Fruit fly (Drosophila melanogaster) whole organism, embryonic: ENCODE results near the gene CG12951.

Experiments
- CG10147 ChIP-seq: fragments of 200-800 bp; sonication (Bioruptor generic); optimal IDR thresholded peaks from 2 replicates; lab custom pipeline; 2019; ENCODE audit warnings: missing biosample characterization, mild to moderate bottlenecking, missing genetic modification characterization, moderate library complexity
- CG1024 ChIP-seq: fragments of 200-800 bp; sonication (Bioruptor generic); IDR thresholded peaks from 2 replicates; pipeline ENCODE4 v1.3.6; 2022; ENCODE audit warnings: missing biosample characterization, missing genetic modification characterization
- CG12071 ChIP-seq: fragments of 200-800 bp; sonication (Bioruptor generic); optimal IDR thresholded peaks from 3 replicates; lab custom pipeline; 2018; ENCODE audit warnings: missing biosample characterization, mild to moderate bottlenecking, missing genetic modification characterization
- CG12236 ChIP-seq: fragments of 200-800 bp; sonication (Bioruptor generic); optimal IDR thresholded peaks from 2 replicates; lab custom pipeline; 2016; ENCODE audit warnings: missing biosample characterization, missing genetic modification characterization
- CG1647 ChIP-seq: fragments of 200-800 bp; sonication (Bioruptor generic); optimal IDR thresholded peaks from 3 replicates; lab custom pipeline; 2016; ENCODE audit warnings: missing biosample characterization, missing genetic modification characterization
- CG16815 ChIP-seq: fragments of 200-800 bp; sonication (Bioruptor generic); optimal IDR thresholded peaks from 3 replicates; lab custom pipeline; 2017; ENCODE audit warnings: missing biosample characterization, mild to moderate bottlenecking, missing genetic modification characterization
- CG17568 ChIP-seq: fragments of 200-800 bp; sonication (Bioruptor generic); optimal IDR thresholded peaks from 2 replicates; lab custom pipeline; 2018; ENCODE audit warnings: missing biosample characterization, mild to moderate bottlenecking, missing genetic modification characterization, moderate library complexity
- CG1832 ChIP-seq: fragments of 200-800 bp; sonication (Bioruptor generic); optimal IDR thresholded peaks from 2 replicates; lab custom pipeline; 2017; ENCODE audit warnings: missing biosample characterization, mild to moderate bottlenecking, missing genetic modification characterization, inconsistent platforms
- CG2889 ChIP-seq: fragments of 200-800 bp; sonication (Bioruptor generic); IDR thresholded peaks from 3 replicates; pipeline ENCODE4 v1.3.6; 2022; ENCODE audit warnings: missing biosample characterization, missing genetic modification characterization
- CG31388 ChIP-seq: fragments of 200-800 bp; sonication (Bioruptor generic); optimal IDR thresholded peaks from 2 replicates; lab custom pipeline; 2016; ENCODE audit warnings: missing biosample characterization, missing genetic modification characterization
- CG3995 ChIP-seq: fragments of 200-800 bp; sonication (Bioruptor generic); optimal IDR thresholded peaks from 3 replicates; lab custom pipeline; 2016; ENCODE audit warnings: missing biosample characterization, missing genetic modification characterization
- CG6175 ChIP-seq: fragments of 200-800 bp; sonication (Bioruptor generic); IDR thresholded peaks from 3 replicates; pipeline ENCODE4 v1.3.6; 2022; ENCODE audit warnings: missing biosample characterization, missing genetic modification characterization
- CG6254 ChIP-seq: fragments of 200-800 bp; sonication (Bioruptor generic); optimal IDR thresholded peaks from 3 replicates; lab custom pipeline; 2017; ENCODE audit warnings: mild to moderate bottlenecking, missing biosample characterization, missing genetic modification reagents, missing genetic modification characterization
- CG6813 ChIP-seq: fragments of 200-800 bp; sonication (Bioruptor generic); optimal IDR thresholded peaks from 2 replicates; lab custom pipeline; 2017; ENCODE audit warnings: missing biosample characterization, missing genetic modification characterization, mild to moderate bottlenecking, moderate library complexity, missing genetic modification reagents
- CG7963 ChIP-seq: fragments of 200-800 bp; sonication (Bioruptor generic); IDR thresholded peaks from 3 replicates; pipeline ENCODE4 v1.3.6; 2022; ENCODE audit warnings: missing biosample characterization, missing genetic modification characterization; ENCODE audit not compliant: partially characterized antibody
- CG8290 ChIP-seq, 3 experiments: fragments of 200-800 bp; sonication (Bioruptor generic); optimal IDR thresholded peaks; 2 replicates each; lab custom pipeline; 2016 to 2019; ENCODE audit warnings: missing biosample characterization in 3 of 3, missing genetic modification characterization in 3 of 3, mild to moderate bottlenecking in 2 of 3, moderate library complexity in 1 of 3
- CG8924 ChIP-seq: fragments of 200-800 bp; optimal IDR thresholded peaks from 3 replicates; lab custom pipeline; 2019; ENCODE audit warnings: missing biosample characterization, mild to moderate bottlenecking, missing genetic modification characterization, moderate library complexity
- CG9876 ChIP-seq: fragments of 200-800 bp; sonication (Bioruptor generic); optimal IDR thresholded peaks from 2 replicates; lab custom pipeline; 2016; ENCODE audit warnings: missing biosample characterization, missing genetic modification characterization
- D ChIP-seq, 2 experiments: fragments of 200-800 bp in 1 of 2; fragments of >200 bp in 1 of 2; sonication (Bioruptor generic) in 1 of 2; optimal IDR thresholded peaks; 2 replicates in 1 of 2; 3 replicates in 1 of 2; lab custom pipeline; 2017; ENCODE audit warnings: mild to moderate bottlenecking in 1 of 2, missing biosample characterization in 1 of 2, missing genetic modification characterization in 1 of 2, missing genetic modification reagents in 1 of 2
- Doc2 ChIP-seq: fragments of 200-800 bp; sonication (Bioruptor generic); IDR thresholded peaks from 2 replicates; pipeline ENCODE4 v1.3.6; 2022; ENCODE audit warnings: missing biosample characterization, missing genetic modification characterization
- Drgx ChIP-seq: fragments of 200-800 bp; sonication (Bioruptor generic); IDR thresholded peaks from 2 replicates; pipeline ENCODE4 v1.3.6; 2022; ENCODE audit warnings: missing biosample characterization, missing genetic modification characterization
- HLH4C ChIP-seq: fragments of 200-800 bp; sonication (Bioruptor generic); IDR thresholded peaks from 3 replicates; pipeline ENCODE4 v1.3.6; 2022; ENCODE audit warnings: missing biosample characterization, missing genetic modification characterization; ENCODE audit not compliant: partially characterized antibody
- Hsf ChIP-seq: fragments of 200-800 bp; sonication (Bioruptor generic); optimal IDR thresholded peaks from 3 replicates; lab custom pipeline; 2016; ENCODE audit warnings: missing biosample characterization, missing genetic modification characterization
- Jarid2 ChIP-seq: fragments of 200-800 bp; sonication (Bioruptor generic); optimal IDR thresholded peaks from 3 replicates; lab custom pipeline; 2017; ENCODE audit warnings: mild to moderate bottlenecking, missing biosample characterization, missing genetic modification reagents, missing genetic modification characterization
- Pdp1 ChIP-seq, 2 experiments: fragments of 200-800 bp; sonication (Bioruptor generic); optimal IDR thresholded peaks; 3 replicates each; lab custom pipeline; 2016; ENCODE audit warnings: missing biosample characterization in 2 of 2, missing genetic modification characterization in 2 of 2, mild to moderate bottlenecking in 1 of 2, moderate library complexity in 1 of 2
- Poxn ChIP-seq: fragments of 200-800 bp; sonication (Bioruptor generic); IDR thresholded peaks from 2 replicates; pipeline ENCODE4 v1.3.6; 2022; ENCODE audit warnings: missing biosample characterization, missing genetic modification characterization
- Rfx ChIP-seq: fragments of 200-800 bp; sonication (Bioruptor generic); IDR thresholded peaks from 2 replicates; pipeline ENCODE4 v1.3.6; 2022; ENCODE audit warnings: missing biosample characterization, missing genetic modification characterization
- Six4 ChIP-seq: fragments of 200-800 bp; sonication (Bioruptor generic); optimal IDR thresholded peaks from 2 replicates; lab custom pipeline; 2016; ENCODE audit warnings: missing biosample characterization, missing genetic modification characterization
- Ssrp ChIP-seq: fragments of 200-800 bp; sonication (Bioruptor generic); optimal IDR thresholded peaks from 2 replicates; lab custom pipeline; 2018; ENCODE audit warnings: missing biosample characterization, mild to moderate bottlenecking, missing genetic modification characterization, moderate library complexity
- ab ChIP-seq: fragments of 200-800 bp; sonication (Bioruptor generic); optimal IDR thresholded peaks from 2 replicates; lab custom pipeline; 2016; ENCODE audit warnings: missing biosample characterization, missing genetic modification characterization
- amos ChIP-seq: fragments of 200-800 bp; sonication (Bioruptor generic); IDR thresholded peaks from 2 replicates; pipeline ENCODE4 v1.3.6; 2022; ENCODE audit warnings: missing biosample characterization, missing genetic modification characterization; ENCODE audit not compliant: partially characterized antibody
- ash1 ChIP-seq: fragments of 200-800 bp; sonication (Bioruptor generic); optimal IDR thresholded peaks from 2 replicates; lab custom pipeline; 2018; ENCODE audit warnings: missing biosample characterization, mild to moderate bottlenecking, missing genetic modification characterization
- ato ChIP-seq: fragments of 200-800 bp; sonication (Bioruptor generic); IDR thresholded peaks from 2 replicates; pipeline ENCODE4 v1.3.6; 2022; ENCODE audit warnings: missing biosample characterization, missing genetic modification characterization; ENCODE audit not compliant: partially characterized antibody
- cato ChIP-seq: fragments of 200-800 bp; sonication (Bioruptor generic); optimal IDR thresholded peaks from 2 replicates; lab custom pipeline; 2016; ENCODE audit warnings: missing biosample characterization, missing genetic modification characterization, borderline replicate concordance
- hb ChIP-seq: fragments of 200-800 bp; sonication (Bioruptor generic); IDR thresholded peaks from 3 replicates; pipeline ENCODE4 v1.3.6; 2022; ENCODE audit warnings: missing biosample characterization, missing genetic modification characterization; ENCODE audit not compliant: partially characterized antibody
- lab ChIP-seq: fragments of 200-800 bp; sonication (Bioruptor generic); optimal IDR thresholded peaks from 3 replicates; lab custom pipeline; 2017; ENCODE audit warnings: missing biosample characterization, missing genetic modification characterization, mild to moderate bottlenecking, moderate library complexity, missing genetic modification reagents
- nerfin-2 ChIP-seq: fragments of 200-800 bp; sonication (Bioruptor generic); IDR thresholded peaks from 2 replicates; pipeline ENCODE4 v1.3.6; 2022; ENCODE audit warnings: missing biosample characterization, missing genetic modification characterization; ENCODE audit not compliant: partially characterized antibody
- pzg ChIP-seq: fragments of 200-800 bp; sonication (Bioruptor generic); optimal IDR thresholded peaks from 3 replicates; lab custom pipeline; 2018; ENCODE audit warnings: missing biosample characterization, mild to moderate bottlenecking, missing genetic modification characterization, moderate library complexity
- sc ChIP-seq, 3 experiments: fragments of >200 bp in 2 of 3; fragments of 200-800 bp in 1 of 3; sonication (Bioruptor generic) in 1 of 3; optimal IDR thresholded peaks; 2 replicates in 2 of 3; 3 replicates in 1 of 3; lab custom pipeline; 2017; ENCODE audit warnings: mild to moderate bottlenecking in 1 of 3, missing biosample characterization in 1 of 3, missing genetic modification characterization in 1 of 3, missing genetic modification reagents in 1 of 3
- shn ChIP-seq: fragments of 200-800 bp; sonication (Bioruptor generic); optimal IDR thresholded peaks from 3 replicates; lab custom pipeline; 2016; ENCODE audit warnings: missing biosample characterization, missing genetic modification characterization
- tll ChIP-seq, 2 experiments: fragments of 200-800 bp in 1 of 2; fragments of >200 bp in 1 of 2; sonication (Bioruptor generic) in 1 of 2; optimal IDR thresholded peaks; 2 replicates each; lab custom pipeline; 2017 to 2019; ENCODE audit warnings: missing biosample characterization in 2 of 2, missing genetic modification characterization in 2 of 2, mild to moderate bottlenecking in 1 of 2, moderate library complexity in 1 of 2
- tna ChIP-seq: fragments of 200-800 bp; sonication (Bioruptor generic); IDR thresholded peaks from 2 replicates; pipeline ENCODE4 v1.3.6; 2022; ENCODE audit warnings: missing biosample characterization, missing genetic modification characterization; ENCODE audit not compliant: partially characterized antibody
- unpg ChIP-seq: fragments of 200-800 bp; sonication (Bioruptor generic); optimal IDR thresholded peaks from 3 replicates; lab custom pipeline; 2018; ENCODE audit warnings: missing biosample characterization, mild to moderate bottlenecking, missing genetic modification characterization, moderate library complexity
- vvl ChIP-seq: fragments of 200-800 bp; sonication (Bioruptor generic); IDR thresholded peaks from 2 replicates; pipeline ENCODE4 v1.3.6; 2022; ENCODE audit warnings: missing biosample characterization, missing genetic modification characterization
- wek ChIP-seq: fragments of 200-800 bp; sonication (Bioruptor generic); optimal IDR thresholded peaks from 3 replicates; lab custom pipeline; 2018; ENCODE audit warnings: missing biosample characterization, mild to moderate bottlenecking, missing genetic modification characterization, moderate library complexity

CG12951 gene

dm6 chr3R:9340425-9341188 lies 10.5 kb upstream of the CG12951 start (continued):
- TF ChIP-seq CG8290 (GFP tag; optimal IDR thresholded peaks at IDR 0.05; lab: Kevin White, UChicago) (peak; percentile 87), CG8290 (tag; optimal IDR thresholded peaks at IDR 0.05; lab: Kevin White, UChicago) (peak; percentile 64 to 92), CG6254 (GFP tag; lab: Kevin White, UChicago) (peak; percentile 80), CG1832 (GFP tag; lab: Kevin White, UChicago) (no peak), sc (optimal IDR thresholded peaks at IDR 0.05; lab: Kevin White, UChicago) (no peak), sc (GFP tag; optimal IDR thresholded peaks at IDR 0.05; lab: Kevin White, UChicago) (peak; percentile 86), CG6175 (peak; percentile 62; the same call in 1 of the 3 replicates), hb (GFP tag; lab: Robert Waterston, UW) (no peak), Poxn (no peak), CG31388 (GFP tag; lab: Kevin White, UChicago) (peak; percentile 37), amos (GFP tag; lab: Robert Waterston, UW) (no peak), unpg (GFP tag; lab: Kevin White, UChicago) (peak; percentile 85), pzg (GFP tag; lab: Kevin White, UChicago) (peak; percentile 13), CG16815 (GFP tag; lab: Kevin White, UChicago) (peak; percentile 86), Pdp1 (GFP tag; optimal IDR thresholded peaks at IDR 0.05; lab: Kevin White, UChicago) (peak; percentile 50 to 70), tll (GFP tag; optimal IDR thresholded peaks at IDR 0.05; lab: Kevin White, UChicago) (peak in 1 of 2 experiments; percentile 8), ab (GFP tag; lab: Kevin White, UChicago) (peak; percentile 38), CG12236 (GFP tag; lab: Kevin White, UChicago) (no peak), Hsf (GFP tag; lab: Kevin White, UChicago) (peak; percentile 71), nerfin-2 (GFP tag; lab: Robert Waterston, UW) (no peak), Drgx (peak; percentile 69), CG7963 (GFP tag; lab: Robert Waterston, UW) (no peak), ash1 (GFP tag; lab: Kevin White, UChicago) (peak; percentile 12), tna (GFP tag; lab: Robert Waterston, UW) (no peak), D (optimal IDR thresholded peaks at IDR 0.05; lab: Kevin White, UChicago) (no peak), D (GFP tag; optimal IDR thresholded peaks at IDR 0.05; lab: Kevin White, UChicago) (peak; percentile 90), Rfx (GFP tag; lab: Robert Waterston, UW) (peak; percentile 89), CG1647 (peak; percentile 51), Jarid2 (GFP tag; lab: Kevin White, UChicago) (peak; percentile 71), Doc2 (GFP tag; lab: Robert Waterston, UW) (no peak; the same call in 1 of the 2 replicates), CG8924 (tag; lab: Kevin White, UChicago) (peak; percentile 95), HLH4C (GFP tag; lab: Robert Waterston, UW) (no peak), lab (GFP tag; lab: Kevin White, UChicago) (peak; percentile 91), wek (GFP tag; lab: Kevin White, UChicago) (peak; percentile 45), ato (GFP tag; lab: Robert Waterston, UW) (no peak), vvl (GFP tag; lab: Robert Waterston, UW) (peak; percentile 86), CG2889 (GFP tag; lab: Robert Waterston, UW) (peak; percentile 71), CG1024 (GFP tag; lab: Robert Waterston, UW) (no peak), Ssrp (tag; lab: Kevin White, UChicago) (peak; percentile 90), CG3995 (peak; percentile 56), CG12071 (GFP tag; lab: Kevin White, UChicago) (peak; percentile 64), CG6813 (peak; percentile 77), cato (GFP tag; lab: Kevin White, UChicago) (peak; percentile 64), CG17568 (peak; percentile 60), Six4 (peak; percentile 77), CG9876 (GFP tag; lab: Kevin White, UChicago) (peak; percentile 46), CG10147 (GFP tag; lab: Kevin White, UChicago) (peak; percentile 92), shn (GFP tag; lab: Kevin White, UChicago) (peak; percentile 81)
